Worm (Caenorhabditis elegans) whole organism, midembryonic: Measurements from ENCODE around the gene col-43.

Experiments
- T22C8.4 ChIP-seq: fragments of 200-800 bp; sonication (Bioruptor generic); IDR thresholded peaks from 2 replicates; pipeline ENCODE4 v1.3.6; 2022; ENCODE audit warnings: missing genetic modification characterization, missing compliant biosample characterization
- flt-1 ChIP-seq: fragments of 200-800 bp; sonication (Bioruptor generic); IDR thresholded peaks from 2 replicates; pipeline ENCODE4 v1.3.6; 2022; ENCODE audit warnings: missing genetic modification characterization, missing compliant biosample characterization
- klf-2 ChIP-seq: fragments of 200-800 bp; sonication (Bioruptor generic); conservative IDR thresholded peaks from 2 replicates; pipeline ENCODE4 v1.3.6; 2022; ENCODE audit warnings: missing genetic modification reagents, missing genetic modification characterization, missing compliant biosample characterization
- ref-1 ChIP-seq: fragments of 200-800 bp; sonication (Bioruptor generic); conservative IDR thresholded peaks from 2 replicates; pipeline ENCODE4 v1.3.6; 2022; ENCODE audit warnings: missing genetic modification reagents, missing genetic modification characterization, missing compliant biosample characterization
- tab-1 ChIP-seq: fragments of 200-800 bp; sonication (Bioruptor generic); IDR thresholded peaks from 2 replicates; pipeline ENCODE4 v1.3.6; 2022; ENCODE audit warnings: missing genetic modification characterization, missing compliant biosample characterization
- ztf-23 ChIP-seq: fragments of 200-800 bp; sonication (Bioruptor generic); IDR thresholded peaks from 2 replicates; pipeline ENCODE4 v1.3.6; 2022; ENCODE audit warnings: missing genetic modification reagents, missing genetic modification characterization, missing compliant biosample characterization

DNA sequence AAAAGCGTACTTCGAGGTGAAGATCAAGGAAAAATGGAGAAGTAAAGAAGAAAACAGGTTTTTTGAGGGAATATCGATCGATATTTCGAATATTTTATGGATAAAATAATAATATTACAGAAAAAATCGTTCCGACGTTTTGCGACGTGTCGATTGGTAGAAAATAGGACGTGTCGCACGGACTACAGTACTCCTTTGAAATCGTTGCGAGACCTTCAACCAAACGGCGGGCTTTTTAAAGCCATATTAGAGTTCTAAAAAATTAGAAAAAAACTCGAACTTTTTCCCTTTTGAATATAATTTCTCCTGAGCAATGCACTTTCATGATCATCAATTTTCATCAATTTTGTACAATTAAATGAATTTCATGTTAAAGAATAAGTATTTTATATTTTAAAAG is 40.6 kb downstream of the col-43 start, which contains the start of gene Y97E10AR.4:
- TF ChIP-seq ztf-23 (GFP tag; lab: Robert Waterston, UW) (no peak), T22C8.4 (GFP tag; lab: Robert Waterston, UW) (no peak), ref-1 (GFP tag; lab: Robert Waterston, UW) (no peak), tab-1 (GFP tag; lab: Robert Waterston, UW) (no peak), klf-2 (GFP tag; lab: Robert Waterston, UW) (no peak), flt-1 (GFP tag; lab: Robert Waterston, UW) (no peak)
